Fruit fly (Drosophila melanogaster) whole organism, embryonic: Measurements from ENCODE around the gene COX7AL2.

Experiments used
- B-H1 ChIP-seq: fragments of 200-800 bp; sonication (Bioruptor generic); IDR thresholded peaks from 3 replicates; pipeline ENCODE4 v1.3.6; 2022; ENCODE audit warnings: missing biosample characterization, missing genetic modification characterization
- Bdp1 ChIP-seq: fragments of 200-800 bp; sonication (Bioruptor generic); optimal IDR thresholded peaks from 3 replicates; lab custom pipeline; 2016; ENCODE audit warnings: missing biosample characterization, missing genetic modification characterization
- BtbVII ChIP-seq: fragments of 200-800 bp; sonication (Bioruptor generic); optimal IDR thresholded peaks from 3 replicates; lab custom pipeline; 2017; ENCODE audit warnings: missing biosample characterization, mild to moderate bottlenecking, missing genetic modification characterization
- CG10654 ChIP-seq: fragments of 200-800 bp; sonication (Bioruptor generic); optimal IDR thresholded peaks from 2 replicates; lab custom pipeline; 2016; ENCODE audit warnings: missing biosample characterization, missing genetic modification characterization
- CG10979 ChIP-seq: fragments of 200-800 bp; sonication (Bioruptor generic); optimal IDR thresholded peaks from 2 replicates; lab custom pipeline; 2018; ENCODE audit warnings: missing biosample characterization, mild to moderate bottlenecking, missing genetic modification characterization, moderate library complexity
- CG11695 ChIP-seq: fragments of 200-800 bp; sonication (Bioruptor generic); IDR thresholded peaks from 3 replicates; pipeline ENCODE4 v1.3.6; 2022; ENCODE audit warnings: missing biosample characterization, missing genetic modification characterization
- CG11723 ChIP-seq: fragments of 200-800 bp; sonication (Bioruptor generic); optimal IDR thresholded peaks from 2 replicates; lab custom pipeline; 2017; ENCODE audit warnings: missing biosample characterization, mild to moderate bottlenecking, missing genetic modification characterization
- CG12104 ChIP-seq: fragments of 200-800 bp; sonication (Bioruptor generic); optimal IDR thresholded peaks from 3 replicates; lab custom pipeline; 2016; ENCODE audit warnings: missing biosample characterization, missing genetic modification characterization
- CG14860 ChIP-seq: fragments of 200-800 bp; sonication (Bioruptor generic); IDR thresholded peaks from 3 replicates; pipeline ENCODE4 v1.3.6; 2022; ENCODE audit warnings: missing biosample characterization, missing genetic modification characterization; ENCODE audit not compliant: partially characterized antibody
- CG17802 ChIP-seq: fragments of 200-800 bp; sonication (Bioruptor generic); optimal IDR thresholded peaks from 2 replicates; lab custom pipeline; 2018; ENCODE audit warnings: missing biosample characterization, mild to moderate bottlenecking, missing genetic modification characterization, moderate library complexity
- CG31365 ChIP-seq: fragments of 200-800 bp; sonication (Bioruptor generic); optimal IDR thresholded peaks from 2 replicates; lab custom pipeline; 2018; ENCODE audit warnings: missing biosample characterization, mild to moderate bottlenecking, missing genetic modification characterization
- CG31388 ChIP-seq: fragments of 200-800 bp; sonication (Bioruptor generic); optimal IDR thresholded peaks from 2 replicates; lab custom pipeline; 2016; ENCODE audit warnings: missing biosample characterization, missing genetic modification characterization
- CG3163 ChIP-seq: fragments of 200-800 bp; sonication (Bioruptor generic); optimal IDR thresholded peaks from 3 replicates; lab custom pipeline; 2016; ENCODE audit warnings: missing biosample characterization, missing genetic modification characterization
- CG34376 ChIP-seq: fragments of 200-800 bp; sonication (Bioruptor generic); optimal IDR thresholded peaks from 2 replicates; lab custom pipeline; 2018; ENCODE audit warnings: missing biosample characterization, mild to moderate bottlenecking, missing genetic modification characterization
- CG42726 ChIP-seq: fragments of 200-800 bp; sonication (Bioruptor generic); IDR thresholded peaks from 2 replicates; pipeline ENCODE4 v1.3.6; 2022; ENCODE audit warnings: missing biosample characterization, missing genetic modification characterization; ENCODE audit not compliant: partially characterized antibody
- CG5180 ChIP-seq: fragments of 200-800 bp; sonication (Bioruptor generic); optimal IDR thresholded peaks from 3 replicates; lab custom pipeline; 2017; ENCODE audit warnings: missing biosample characterization, missing genetic modification characterization, mild to moderate bottlenecking, moderate library complexity, missing genetic modification reagents
- CG6272 ChIP-seq: fragments of 200-800 bp; sonication (Bioruptor generic); IDR thresholded peaks from 2 replicates; pipeline ENCODE4 v1.3.6; 2022; ENCODE audit warnings: missing biosample characterization, missing genetic modification characterization
- CG6683 ChIP-seq: fragments of 200-800 bp; sonication (Bioruptor generic); optimal IDR thresholded peaks from 2 replicates; lab custom pipeline; 2017; ENCODE audit warnings: missing biosample characterization, mild to moderate bottlenecking, missing genetic modification characterization, missing genetic modification reagents
- CG6791 ChIP-seq: fragments of 200-800 bp; sonication (Bioruptor generic); IDR thresholded peaks from 3 replicates; pipeline ENCODE4 v1.3.6; 2022; ENCODE audit warnings: missing biosample characterization, missing genetic modification characterization; ENCODE audit not compliant: partially characterized antibody
- CG6813 ChIP-seq: fragments of 200-800 bp; sonication (Bioruptor generic); optimal IDR thresholded peaks from 2 replicates; lab custom pipeline; 2017; ENCODE audit warnings: missing biosample characterization, missing genetic modification characterization, mild to moderate bottlenecking, moderate library complexity, missing genetic modification reagents
- CG7786 ChIP-seq: fragments of 200-800 bp; sonication (Bioruptor generic); optimal IDR thresholded peaks from 2 replicates; lab custom pipeline; 2016; ENCODE audit warnings: missing biosample characterization, missing genetic modification characterization
- CG7987 ChIP-seq: fragments of 200-800 bp; sonication (Bioruptor generic); optimal IDR thresholded peaks from 2 replicates; lab custom pipeline; 2018; ENCODE audit warnings: missing biosample characterization, mild to moderate bottlenecking, missing genetic modification characterization, moderate library complexity
- D ChIP-seq, 2 experiments: fragments of 200-800 bp in 1 of 2; fragments of >200 bp in 1 of 2; sonication (Bioruptor generic) in 1 of 2; optimal IDR thresholded peaks; 2 replicates in 1 of 2; 3 replicates in 1 of 2; lab custom pipeline; 2017; ENCODE audit warnings: mild to moderate bottlenecking in 1 of 2, missing biosample characterization in 1 of 2, missing genetic modification characterization in 1 of 2, missing genetic modification reagents in 1 of 2
- Deaf1 ChIP-seq: fragments of 200-800 bp; optimal IDR thresholded peaks from 3 replicates; lab custom pipeline; 2019; ENCODE audit warnings: missing biosample characterization, mild to moderate bottlenecking, missing genetic modification characterization, moderate library complexity
- Dip3 ChIP-seq: fragments of 200-800 bp; sonication (Bioruptor generic); optimal IDR thresholded peaks from 3 replicates; lab custom pipeline; 2016; ENCODE audit warnings: missing biosample characterization, missing genetic modification characterization
- Fer1 ChIP-seq: fragments of 200-800 bp; sonication (Bioruptor generic); optimal IDR thresholded peaks from 2 replicates; lab custom pipeline; 2017; ENCODE audit warnings: missing biosample characterization, mild to moderate bottlenecking, missing genetic modification characterization
- H15 ChIP-seq: fragments of 200-800 bp; sonication (Bioruptor generic); IDR thresholded peaks from 3 replicates; pipeline ENCODE4 v1.3.6; 2022; ENCODE audit warnings: missing biosample characterization, missing genetic modification characterization
- HLH3B ChIP-seq: fragments of 200-800 bp; sonication (Bioruptor generic); IDR thresholded peaks from 2 replicates; pipeline ENCODE4 v1.3.6; 2022; ENCODE audit warnings: missing biosample characterization, missing genetic modification characterization
- HmgZ ChIP-seq: fragments of 200-800 bp; sonication (Bioruptor generic); optimal IDR thresholded peaks from 2 replicates; lab custom pipeline; 2018; ENCODE audit warnings: missing biosample characterization, mild to moderate bottlenecking, missing genetic modification characterization
- Hr39 ChIP-seq: fragments of >200 bp; optimal IDR thresholded peaks from 2 replicates; lab custom pipeline; 2017
- Lhr ChIP-seq: fragments of 200-800 bp; sonication (Bioruptor generic); optimal IDR thresholded peaks from 3 replicates; lab custom pipeline; 2017; ENCODE audit warnings: mild to moderate bottlenecking, missing biosample characterization, missing genetic modification reagents, missing genetic modification characterization
- Spps ChIP-seq: fragments of 200-800 bp; sonication (Bioruptor generic); optimal IDR thresholded peaks from 2 replicates; lab custom pipeline; 2018; ENCODE audit warnings: missing biosample characterization, mild to moderate bottlenecking, missing genetic modification characterization
- ara ChIP-seq: fragments of 200-800 bp; sonication (Bioruptor generic); IDR thresholded peaks from 2 replicates; pipeline ENCODE4 v1.3.6; 2022; ENCODE audit warnings: missing biosample characterization, missing genetic modification characterization
- ase ChIP-seq: fragments of 200-800 bp; sonication (Bioruptor generic); IDR thresholded peaks from 3 replicates; pipeline ENCODE4 v1.3.6; 2022; ENCODE audit warnings: missing biosample characterization, missing genetic modification characterization
- bbx ChIP-seq: fragments of 200-800 bp; sonication (Bioruptor generic); IDR thresholded peaks from 2 replicates; pipeline ENCODE4 v1.3.6; 2022; ENCODE audit warnings: missing biosample characterization, missing genetic modification characterization; ENCODE audit not compliant: partially characterized antibody
- cato ChIP-seq: fragments of 200-800 bp; sonication (Bioruptor generic); optimal IDR thresholded peaks from 2 replicates; lab custom pipeline; 2016; ENCODE audit warnings: missing biosample characterization, missing genetic modification characterization, borderline replicate concordance
- chm ChIP-seq: fragments of 200-800 bp; sonication (Bioruptor generic); IDR thresholded peaks from 2 replicates; pipeline ENCODE4 v1.3.6; 2022; ENCODE audit warnings: missing biosample characterization, missing genetic modification characterization
- crol ChIP-seq: fragments of 200-800 bp; sonication (Bioruptor generic); IDR thresholded peaks from 2 replicates; pipeline ENCODE4 v1.3.6; 2022; ENCODE audit warnings: missing biosample characterization, missing genetic modification characterization
- cwo ChIP-seq: fragments of 200-800 bp; sonication (Bioruptor generic); optimal IDR thresholded peaks from 3 replicates; lab custom pipeline; 2017; ENCODE audit warnings: missing biosample characterization, missing genetic modification characterization, mild to moderate bottlenecking, moderate library complexity, missing genetic modification reagents
- en ChIP-seq: fragments of 200-800 bp; sonication (Bioruptor generic); optimal IDR thresholded peaks from 2 replicates; lab custom pipeline; 2016; ENCODE audit warnings: missing biosample characterization, missing genetic modification characterization
- jing ChIP-seq: fragments of 200-800 bp; sonication (Bioruptor generic); optimal IDR thresholded peaks from 2 replicates; lab custom pipeline; 2018; ENCODE audit warnings: missing biosample characterization, mild to moderate bottlenecking, missing genetic modification characterization
- mam ChIP-seq: fragments of 200-800 bp; sonication (Bioruptor generic); optimal IDR thresholded peaks from 3 replicates; lab custom pipeline; 2016; ENCODE audit warnings: missing biosample characterization, missing genetic modification characterization
- nmo ChIP-seq: fragments of 200-800 bp; sonication (Bioruptor generic); optimal IDR thresholded peaks from 2 replicates; lab custom pipeline; 2018; ENCODE audit warnings: missing biosample characterization, mild to moderate bottlenecking, missing genetic modification characterization, moderate library complexity
- row ChIP-seq: fragments of 200-800 bp; sonication (Bioruptor generic); IDR thresholded peaks from 3 replicates; pipeline ENCODE4 v1.3.6; 2022; ENCODE audit warnings: missing biosample characterization, missing genetic modification characterization
- sc ChIP-seq, 3 experiments: fragments of >200 bp in 2 of 3; fragments of 200-800 bp in 1 of 3; sonication (Bioruptor generic) in 1 of 3; optimal IDR thresholded peaks; 2 replicates in 2 of 3; 3 replicates in 1 of 3; lab custom pipeline; 2017; ENCODE audit warnings: mild to moderate bottlenecking in 1 of 3, missing biosample characterization in 1 of 3, missing genetic modification characterization in 1 of 3, missing genetic modification reagents in 1 of 3
- schlank ChIP-seq: fragments of 200-800 bp; sonication (Bioruptor generic); optimal IDR thresholded peaks from 2 replicates; lab custom pipeline; 2018; ENCODE audit warnings: missing biosample characterization, mild to moderate bottlenecking, missing genetic modification characterization
- sens ChIP-seq: fragments of 200-800 bp; sonication (Bioruptor generic); peaks from one replicate; lab custom pipeline; 2016; ENCODE audit warnings: missing biosample characterization, missing genetic modification characterization
- stwl ChIP-seq: fragments of 200-800 bp; sonication (Bioruptor generic); optimal IDR thresholded peaks from 3 replicates; lab custom pipeline; 2018; ENCODE audit warnings: missing biosample characterization, mild to moderate bottlenecking, missing genetic modification characterization, moderate library complexity
- usp ChIP-seq: fragments of >200 bp; optimal IDR thresholded peaks from 2 replicates; lab custom pipeline; 2017; ENCODE audit warnings: missing biosample characterization, missing genetic modification characterization

The COX7AL2 gene

DNA sequence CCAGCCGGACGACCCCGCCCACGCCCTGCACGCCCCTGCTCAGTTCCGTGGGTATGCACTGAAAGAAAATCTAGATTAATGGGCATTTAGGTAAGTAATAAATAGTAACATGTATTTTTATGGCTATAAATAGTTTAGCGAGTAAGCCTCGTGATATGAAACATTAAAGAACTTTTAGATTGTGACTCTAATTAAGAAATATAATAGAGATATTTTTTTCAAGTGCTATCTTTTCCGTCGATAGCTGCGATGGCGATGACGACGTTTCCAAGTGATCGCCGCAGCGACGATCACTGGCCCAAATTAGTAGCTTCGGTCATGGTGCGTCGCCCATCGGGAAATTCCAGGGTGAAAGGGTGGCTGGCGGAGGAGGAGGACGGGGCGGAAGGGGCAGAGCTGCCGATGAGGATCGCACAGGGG lies 17.6 kb downstream of the COX7AL2 start (continued):
- no peak for TF ChIP-seq bbx (GFP tag; lab: Robert Waterston, UW)
- TF ChIP-seq CG11695 (GFP tag; lab: Robert Waterston, UW), result peak; percentile 89
- TF ChIP-seq H15, result peak; percentile 88
- peak; percentile 73 for TF ChIP-seq Deaf1 (tag; lab: Kevin White, UChicago)
- TF ChIP-seq sens, result peak; percentile 98
- peak; percentile 90 for TF ChIP-seq ase
- peak; percentile 78 for TF ChIP-seq CG5180 (GFP tag; lab: Kevin White, UChicago)
- TF ChIP-seq CG6791 (GFP tag; lab: Robert Waterston, UW), result no peak
- TF ChIP-seq HLH3B (GFP tag; lab: Robert Waterston, UW), result peak; percentile 94
- peak; percentile 75 for TF ChIP-seq CG17802
- peak; percentile 63 for TF ChIP-seq CG31365 (tag; lab: Kevin White, UChicago)
- no peak for TF ChIP-seq CG14860
- TF ChIP-seq CG10654, result peak; percentile 83
- TF ChIP-seq Fer1 (GFP tag; lab: Kevin White, UChicago), result peak; percentile 88
- TF ChIP-seq CG6683 (GFP tag; lab: Kevin White, UChicago), result peak; percentile 60
- TF ChIP-seq CG7786 (GFP tag; lab: Kevin White, UChicago), result peak; percentile 64
- peak; percentile 70 for TF ChIP-seq CG31388 (GFP tag; lab: Kevin White, UChicago)
- no peak for TF ChIP-seq stwl (tag; lab: Kevin White, UChicago)
- peak; percentile 94 for TF ChIP-seq nmo (GFP tag; lab: Kevin White, UChicago)
- peak; percentile 91 for TF ChIP-seq Spps (tag; lab: Kevin White, UChicago)
- TF ChIP-seq CG6813 (GFP tag; lab: Kevin White, UChicago), result peak; percentile 87
- TF ChIP-seq ara (GFP tag; lab: Robert Waterston, UW), result peak; percentile 94
- TF ChIP-seq cato (GFP tag; lab: Kevin White, UChicago), result peak; percentile 80
- TF ChIP-seq D (optimal IDR thresholded peaks at IDR 0.05; lab: Kevin White, UChicago), result no peak
- TF ChIP-seq D (GFP tag; optimal IDR thresholded peaks at IDR 0.05; lab: Kevin White, UChicago), result peak; percentile 92
- TF ChIP-seq CG7987 (GFP tag; lab: Kevin White, UChicago), result peak; percentile 53
- peak; percentile 85 for TF ChIP-seq B-H1
- peak; percentile 83 for TF ChIP-seq Lhr
- peak; percentile 96 for TF ChIP-seq CG10979 (tag; lab: Kevin White, UChicago)
- peak; percentile 92 for TF ChIP-seq chm
- peak; percentile 61 for TF ChIP-seq Bdp1 (GFP tag; lab: Kevin White, UChicago)
- TF ChIP-seq en, result peak; percentile 66
- peak; percentile 82 for TF ChIP-seq cwo (GFP tag; lab: Kevin White, UChicago)
- TF ChIP-seq CG3163, result peak; percentile 9
- TF ChIP-seq CG11723 (GFP tag; lab: Kevin White, UChicago), result peak; percentile 85
- no peak for TF ChIP-seq CG42726 (GFP tag; lab: Robert Waterston, UW)
- TF ChIP-seq crol (GFP tag; lab: Robert Waterston, UW), result peak; percentile 68
- peak; percentile 80 for TF ChIP-seq CG6272 (GFP tag; lab: Robert Waterston, UW)
- TF ChIP-seq row, result peak; percentile 87
- TF ChIP-seq Hr39 (lab: Kevin White, UChicago), result no peak
- TF ChIP-seq CG34376 (GFP tag; lab: Kevin White, UChicago), result no peak
- TF ChIP-seq HmgZ, result peak; percentile 84
- TF ChIP-seq mam (GFP tag; lab: Kevin White, UChicago), result peak; percentile 61
- peak; percentile 42 for TF ChIP-seq schlank (tag; lab: Kevin White, UChicago)
- peak; percentile 66 for TF ChIP-seq Dip3 (GFP tag; lab: Kevin White, UChicago)
- TF ChIP-seq usp (GFP tag; lab: Kevin White, UChicago), result no peak
- TF ChIP-seq jing (GFP tag; lab: Kevin White, UChicago), result peak; percentile 80
- TF ChIP-seq CG12104 (GFP tag; lab: Kevin White, UChicago), result peak; percentile 74
- peak; percentile 82 for TF ChIP-seq BtbVII
- TF ChIP-seq sc (optimal IDR thresholded peaks at IDR 0.05; lab: Kevin White, UChicago), result no peak
- peak; percentile 82 for TF ChIP-seq sc (GFP tag; optimal IDR thresholded peaks at IDR 0.05; lab: Kevin White, UChicago)
